Fruit fly (Drosophila melanogaster) whole organism, prepupa: ENCODE results near the gene HIPP1.

Source experiments
- Blimp-1 ChIP-seq: fragments of 200-800 bp; sonication (Bioruptor generic); optimal IDR thresholded peaks from 3 replicates; lab custom pipeline; 2017; ENCODE audit warnings: missing biosample characterization, missing genetic modification characterization, mild to moderate bottlenecking, moderate library complexity, missing genetic modification reagents
- CG10669 ChIP-seq: fragments of 200-800 bp; sonication (Bioruptor generic); optimal IDR thresholded peaks from 3 replicates; lab custom pipeline; 2018; ENCODE audit warnings: missing biosample characterization, mild to moderate bottlenecking, missing genetic modification characterization, moderate library complexity
- CG11762 ChIP-seq: fragments of 200-800 bp; sonication (Bioruptor generic); optimal IDR thresholded peaks from 3 replicates; lab custom pipeline; 2016; ENCODE audit warnings: missing biosample characterization, missing genetic modification characterization; ENCODE audit not compliant: insufficient read depth
- CG15336 ChIP-seq: fragments of 200-800 bp; sonication (Bioruptor generic); IDR thresholded peaks from 2 replicates; pipeline ENCODE4 v1.3.6; 2022; ENCODE audit warnings: missing biosample characterization, missing genetic modification characterization
- CG1621 ChIP-seq: fragments of 200-800 bp; sonication (Bioruptor generic); optimal IDR thresholded peaks from 3 replicates; lab custom pipeline; 2018; ENCODE audit warnings: missing biosample characterization, mild to moderate bottlenecking, missing genetic modification characterization
- CG3032 ChIP-seq: fragments of 200-800 bp; optimal IDR thresholded peaks from 2 replicates; lab custom pipeline; 2019; ENCODE audit warnings: missing biosample characterization, mild to moderate bottlenecking, missing genetic modification characterization, moderate library complexity
- CG31627 ChIP-seq: fragments of 200-800 bp; sonication (Bioruptor generic); optimal IDR thresholded peaks from 3 replicates; lab custom pipeline; 2016; ENCODE audit warnings: missing biosample characterization, missing genetic modification characterization
- CG32006 ChIP-seq: fragments of 200-800 bp; sonication (Bioruptor generic); optimal IDR thresholded peaks from 3 replicates; lab custom pipeline; 2017; ENCODE audit warnings: missing biosample characterization, mild to moderate bottlenecking, missing genetic modification characterization
- CG34406 ChIP-seq: fragments of 200-800 bp; sonication (Bioruptor generic); optimal IDR thresholded peaks from 3 replicates; lab custom pipeline; 2016; ENCODE audit warnings: missing biosample characterization, missing genetic modification characterization
- CG3919 ChIP-seq: fragments of 200-800 bp; sonication (Bioruptor generic); optimal IDR thresholded peaks from 3 replicates; lab custom pipeline; 2016; ENCODE audit warnings: missing biosample characterization, missing genetic modification characterization
- CG6163 ChIP-seq: fragments of 200-800 bp; sonication (Bioruptor generic); IDR thresholded peaks from 3 replicates; pipeline ENCODE4 v1.3.6; 2022; ENCODE audit warnings: missing biosample characterization, missing genetic modification characterization
- CG6276 ChIP-seq: fragments of 200-800 bp; sonication (Bioruptor generic); optimal IDR thresholded peaks from 2 replicates; lab custom pipeline; 2017; ENCODE audit warnings: missing biosample characterization, mild to moderate bottlenecking, missing genetic modification characterization
- CG6792 ChIP-seq: fragments of 200-800 bp; sonication (Bioruptor generic); optimal IDR thresholded peaks from 3 replicates; lab custom pipeline; 2016; ENCODE audit warnings: missing biosample characterization, missing genetic modification characterization
- CG8119 ChIP-seq: fragments of 200-800 bp; sonication (Bioruptor generic); IDR thresholded peaks from 3 replicates; pipeline ENCODE4 v1.3.6; 2022; ENCODE audit warnings: missing biosample characterization, missing genetic modification characterization
- CG8319 ChIP-seq: fragments of 200-800 bp; sonication (Bioruptor generic); optimal IDR thresholded peaks from 3 replicates; lab custom pipeline; 2016; ENCODE audit warnings: missing biosample characterization, missing genetic modification characterization
- CG8632 ChIP-seq: fragments of 200-800 bp; sonication (Bioruptor generic); optimal IDR thresholded peaks from 3 replicates; lab custom pipeline; 2016; ENCODE audit warnings: missing biosample characterization, missing genetic modification characterization
- Eip75B ChIP-seq: fragments of 200-800 bp; sonication (Bioruptor generic); optimal IDR thresholded peaks from 3 replicates; lab custom pipeline; 2016; ENCODE audit warnings: missing biosample characterization, missing genetic modification characterization
- Eip78C ChIP-seq: fragments of 200-800 bp; sonication (Bioruptor generic); peaks from one replicate; lab custom pipeline; 2016; ENCODE audit warnings: missing biosample characterization, missing genetic modification characterization
- Ets21C ChIP-seq: fragments of 200-800 bp; sonication (Bioruptor generic); optimal IDR thresholded peaks from 3 replicates; lab custom pipeline; 2016; ENCODE audit warnings: missing biosample characterization, missing genetic modification characterization
- Ets96B ChIP-seq: fragments of 200-800 bp; optimal IDR thresholded peaks from 2 replicates; lab custom pipeline; 2019; ENCODE audit warnings: missing biosample characterization, mild to moderate bottlenecking, missing genetic modification characterization, moderate library complexity
- Lpt ChIP-seq: fragments of 200-800 bp; sonication (Bioruptor generic); optimal IDR thresholded peaks from 3 replicates; lab custom pipeline; 2016; ENCODE audit warnings: missing biosample characterization, missing genetic modification characterization
- OdsH ChIP-seq: fragments of 200-800 bp; sonication (Bioruptor generic); optimal IDR thresholded peaks from 3 replicates; lab custom pipeline; 2016; ENCODE audit warnings: missing biosample characterization, missing genetic modification characterization
- Smox ChIP-seq: fragments of 200-800 bp; sonication (Bioruptor generic); optimal IDR thresholded peaks from 3 replicates; lab custom pipeline; 2016; ENCODE audit warnings: missing biosample characterization, missing genetic modification characterization
- Sox102F ChIP-seq: fragments of 200-800 bp; sonication (Bioruptor generic); optimal IDR thresholded peaks from 2 replicates; lab custom pipeline; 2016; ENCODE audit warnings: missing biosample characterization, mild to moderate bottlenecking, missing genetic modification characterization
- Sox14 ChIP-seq: fragments of 200-800 bp; sonication (Bioruptor generic); optimal IDR thresholded peaks from 3 replicates; lab custom pipeline; 2016; ENCODE audit warnings: missing biosample characterization, missing genetic modification characterization
- Sox15 ChIP-seq: fragments of 200-800 bp; sonication (Bioruptor generic); optimal IDR thresholded peaks from 3 replicates; lab custom pipeline; 2016; ENCODE audit warnings: missing biosample characterization, missing genetic modification characterization
- achi ChIP-seq: fragments of 200-800 bp; sonication (Bioruptor generic); optimal IDR thresholded peaks from 3 replicates; lab custom pipeline; 2016; ENCODE audit warnings: missing biosample characterization, missing genetic modification characterization
- eg ChIP-seq: fragments of 200-800 bp; sonication (Bioruptor generic); IDR thresholded peaks from 3 replicates; pipeline ENCODE4 v1.3.6; 2022; ENCODE audit warnings: missing biosample characterization, missing genetic modification characterization
- esn ChIP-seq: fragments of 200-800 bp; sonication (Bioruptor generic); optimal IDR thresholded peaks from 2 replicates; lab custom pipeline; 2016; ENCODE audit warnings: missing biosample characterization, mild to moderate bottlenecking, missing genetic modification characterization, moderate library complexity
- fd85E ChIP-seq: fragments of 200-800 bp; sonication (Bioruptor generic); optimal IDR thresholded peaks from 3 replicates; lab custom pipeline; 2016; ENCODE audit warnings: missing biosample characterization, missing genetic modification characterization
- fkh ChIP-seq: fragments of 200-800 bp; sonication (Bioruptor generic); optimal IDR thresholded peaks from 3 replicates; lab custom pipeline; 2017; ENCODE audit warnings: missing biosample characterization, mild to moderate bottlenecking, missing genetic modification characterization, moderate library complexity
- net ChIP-seq: fragments of 200-800 bp; sonication (Bioruptor generic); optimal IDR thresholded peaks from 3 replicates; lab custom pipeline; 2016; ENCODE audit warnings: missing biosample characterization, missing genetic modification characterization
- pdm3 ChIP-seq: fragments of 200-800 bp; sonication (Bioruptor generic); optimal IDR thresholded peaks from 3 replicates; lab custom pipeline; 2016; ENCODE audit warnings: missing biosample characterization, missing genetic modification characterization
- ss ChIP-seq, 2 experiments: fragments of 200-800 bp; sonication (Bioruptor generic); optimal IDR thresholded peaks; 2 replicates in 1 of 2; 3 replicates in 1 of 2; lab custom pipeline; 2017 to 2018; ENCODE audit warnings: mild to moderate bottlenecking in 2 of 2, missing biosample characterization in 2 of 2, missing genetic modification characterization in 2 of 2, moderate library complexity in 1 of 2
- svp ChIP-seq: fragments of 200-800 bp; sonication (Bioruptor generic); peaks from one replicate; lab custom pipeline; 2016; ENCODE audit warnings: missing biosample characterization, missing genetic modification characterization
- topi ChIP-seq: fragments of 200-800 bp; sonication (Bioruptor generic); optimal IDR thresholded peaks from 3 replicates; lab custom pipeline; 2016; ENCODE audit warnings: missing biosample characterization, missing genetic modification characterization
- vri ChIP-seq: fragments of 200-800 bp; sonication (Bioruptor generic); optimal IDR thresholded peaks from 3 replicates; lab custom pipeline; 2016; ENCODE audit warnings: missing biosample characterization, mild to moderate bottlenecking, missing genetic modification characterization

HIPP1 gene

dm6 chr3L:20809088-20809999 lies at the start of gene HIPP1, which contains the start of gene CG3634:
Gene HIPP1, plus strand, starts transcription at chr3L:20809669.
Gene CG3634, minus strand, starts transcription at chr3L:20809272.
- TF ChIP-seq vri (GFP tag; lab: Kevin White, UChicago) (no peak), CG6276 (GFP tag; lab: Kevin White, UChicago) (no peak), ss (GFP tag; optimal IDR thresholded peaks at IDR 0.05; lab: Kevin White, UChicago) (no peak), Ets21C (GFP tag; lab: Kevin White, UChicago) (no peak), esn (GFP tag; lab: Kevin White, UChicago) (peak; percentile 37), CG10669 (GFP tag; lab: Kevin White, UChicago) (no peak), CG8319 (GFP tag; lab: Kevin White, UChicago) (no peak), CG31627 (no peak), CG1621 (peak; percentile 60), achi (GFP tag; lab: Kevin White, UChicago) (no peak), CG8119 (GFP tag; lab: Robert Waterston, UW) (no peak), Sox102F (no peak), Smox (GFP tag; lab: Kevin White, UChicago) (no peak), CG6163 (GFP tag; lab: Robert Waterston, UW) (no peak), Sox14 (GFP tag; lab: Kevin White, UChicago) (no peak), CG8632 (GFP tag; lab: Kevin White, UChicago) (no peak), CG3032 (tag; lab: Kevin White, UChicago) (peak; percentile 10), CG6792 (GFP tag; lab: Kevin White, UChicago) (no peak)

- TF ChIP-seq OdsH (GFP tag; lab: Kevin White, UChicago): no peak
- TF ChIP-seq CG6163 (GFP tag; lab: Robert Waterston, UW): no peak
- no peak for TF ChIP-seq esn (GFP tag; lab: Kevin White, UChicago)
- TF ChIP-seq CG8119 (GFP tag; lab: Robert Waterston, UW): no peak
- no peak for TF ChIP-seq Lpt
- TF ChIP-seq CG3919: no peak
- no peak for TF ChIP-seq CG15336 (GFP tag; lab: Robert Waterston, UW)
- TF ChIP-seq fkh: no peak
These were observed 48.0 kb upstream of the HIPP1 start for dm6 chr3L:20761482-20761881.

- TF ChIP-seq svp (no peak), fd85E (GFP tag; lab: Kevin White, UChicago) (no peak), CG6276 (GFP tag; lab: Kevin White, UChicago) (no peak), Sox15 (no peak), ss (GFP tag; optimal IDR thresholded peaks at IDR 0.05; lab: Kevin White, UChicago) (no peak), CG3919 (no peak), Sox102F (no peak), achi (GFP tag; lab: Kevin White, UChicago) (no peak), net (GFP tag; lab: Kevin White, UChicago) (no peak), CG34406 (GFP tag; lab: Kevin White, UChicago) (no peak), Blimp-1 (GFP tag; lab: Kevin White, UChicago) (no peak), Sox14 (GFP tag; lab: Kevin White, UChicago) (no peak), pdm3 (GFP tag; lab: Kevin White, UChicago) (no peak), CG10669 (GFP tag; lab: Kevin White, UChicago) (no peak), topi (GFP tag; lab: Kevin White, UChicago) (no peak), Eip78C (GFP tag; lab: Kevin White, UChicago) (no peak), CG8319 (GFP tag; lab: Kevin White, UChicago) (no peak), Eip75B (no peak), Ets21C (GFP tag; lab: Kevin White, UChicago) (no peak)
These were observed 42.2 kb upstream of the HIPP1 start for dm6 chr3L:20767227-20767626.

dm6 chr3L:20769350-20769749 lies 40.1 kb upstream of the HIPP1 start, which contains the start of the genes CG4074 and CG4186:
Gene CG4074, minus strand, starts transcription at chr3L:20769500.
Gene CG4186, plus strand, starts transcription at chr3L:20769586.
- TF ChIP-seq CG11762 (GFP tag; lab: Kevin White, UChicago): no peak
- no peak for TF ChIP-seq CG32006 (GFP tag; lab: Kevin White, UChicago)
- TF ChIP-seq fkh: peak; percentile 45
- TF ChIP-seq Eip78C (GFP tag; lab: Kevin White, UChicago): peak; percentile 51
- TF ChIP-seq Ets96B (tag; lab: Kevin White, UChicago): no peak
- peak; percentile 27 for TF ChIP-seq vri (GFP tag; lab: Kevin White, UChicago)
- no peak for TF ChIP-seq eg (GFP tag; lab: Robert Waterston, UW)
